Fruit fly (Drosophila melanogaster) whole organism, embryonic: Measurements from ENCODE around the gene Set2.
A peak's percentile ranks its signal among the peaks of the same experiment; 100 is the strongest.

ENCODE experiments used
- Adf1 ChIP-seq: fragments of 200-800 bp; sonication (Bioruptor generic); IDR thresholded peaks from 2 replicates; pipeline ENCODE4 v1.3.6; 2022; ENCODE audit warnings: missing biosample characterization, missing genetic modification characterization
- CG11093 ChIP-seq: fragments of 200-800 bp; sonication (Bioruptor generic); IDR thresholded peaks from 3 replicates; pipeline ENCODE4 v1.3.6; 2022; ENCODE audit warnings: missing biosample characterization, missing genetic modification characterization
- CG11723 ChIP-seq: fragments of 200-800 bp; sonication (Bioruptor generic); optimal IDR thresholded peaks from 2 replicates; lab custom pipeline; 2017; ENCODE audit warnings: missing biosample characterization, mild to moderate bottlenecking, missing genetic modification characterization
- CG13296 ChIP-seq: fragments of 200-800 bp; sonication (Bioruptor generic); optimal IDR thresholded peaks from 3 replicates; lab custom pipeline; 2018; ENCODE audit warnings: missing biosample characterization, mild to moderate bottlenecking, missing genetic modification characterization
- CG13775 ChIP-seq: fragments of 200-800 bp; sonication (Bioruptor generic); optimal IDR thresholded peaks from 3 replicates; lab custom pipeline; 2017; ENCODE audit warnings: missing biosample characterization, mild to moderate bottlenecking, missing genetic modification characterization
- CG14710 ChIP-seq: fragments of 200-800 bp; sonication (Bioruptor generic); optimal IDR thresholded peaks from 3 replicates; lab custom pipeline; 2019; ENCODE audit warnings: missing biosample characterization, mild to moderate bottlenecking, missing genetic modification characterization, moderate library complexity
- CG17328 ChIP-seq: fragments of 200-800 bp; sonication (Bioruptor generic); IDR thresholded peaks from 2 replicates; pipeline ENCODE4 v1.3.6; 2022; ENCODE audit warnings: missing biosample characterization, missing genetic modification characterization
- CG18262 ChIP-seq: fragments of 200-800 bp; optimal IDR thresholded peaks from 3 replicates; lab custom pipeline; 2019; ENCODE audit warnings: missing biosample characterization, mild to moderate bottlenecking, missing genetic modification characterization, moderate library complexity
- CG18476 ChIP-seq: fragments of 200-800 bp; sonication (Bioruptor generic); optimal IDR thresholded peaks from 2 replicates; lab custom pipeline; 2016; ENCODE audit warnings: missing biosample characterization, mild to moderate bottlenecking, missing genetic modification characterization
- CG32767 ChIP-seq: fragments of 200-800 bp; sonication (Bioruptor generic); IDR thresholded peaks from 2 replicates; pipeline ENCODE4 v1.3.6; 2022; ENCODE audit warnings: missing biosample characterization, missing genetic modification characterization
- CG33213 ChIP-seq: fragments of 200-800 bp; sonication (Bioruptor generic); optimal IDR thresholded peaks from 3 replicates; lab custom pipeline; 2016; ENCODE audit warnings: missing biosample characterization, missing genetic modification characterization
- CG34376 ChIP-seq: fragments of 200-800 bp; sonication (Bioruptor generic); optimal IDR thresholded peaks from 2 replicates; lab custom pipeline; 2018; ENCODE audit warnings: missing biosample characterization, mild to moderate bottlenecking, missing genetic modification characterization
- CG3726 ChIP-seq: fragments of 200-800 bp; sonication (Bioruptor generic); IDR thresholded peaks from 3 replicates; pipeline ENCODE4, ENCODE4 v1.3.6; 2022; ENCODE audit warnings: missing biosample characterization, missing genetic modification characterization
- CG4282 ChIP-seq: fragments of 200-800 bp; sonication (Bioruptor generic); optimal IDR thresholded peaks from 2 replicates; lab custom pipeline; 2016; ENCODE audit warnings: missing biosample characterization, missing genetic modification characterization
- CG6654 ChIP-seq: fragments of 200-800 bp; sonication (Bioruptor generic); optimal IDR thresholded peaks from 2 replicates; lab custom pipeline; 2017; ENCODE audit warnings: missing biosample characterization, mild to moderate bottlenecking, missing genetic modification characterization
- CG6689 ChIP-seq: fragments of 200-800 bp; sonication (Bioruptor generic); IDR thresholded peaks from 2 replicates; pipeline ENCODE4 v1.3.6; 2022; ENCODE audit warnings: missing biosample characterization, missing genetic modification characterization
- CG6854 ChIP-seq: fragments of 200-800 bp; sonication (Bioruptor generic); optimal IDR thresholded peaks from 3 replicates; lab custom pipeline; 2017; ENCODE audit warnings: missing biosample characterization, mild to moderate bottlenecking, missing genetic modification characterization
- CG8924 ChIP-seq: fragments of 200-800 bp; optimal IDR thresholded peaks from 3 replicates; lab custom pipeline; 2019; ENCODE audit warnings: missing biosample characterization, mild to moderate bottlenecking, missing genetic modification characterization, moderate library complexity
- D19A ChIP-seq: fragments of 200-800 bp; optimal IDR thresholded peaks from 3 replicates; lab custom pipeline; 2019; ENCODE audit warnings: missing biosample characterization, mild to moderate bottlenecking, missing genetic modification characterization, moderate library complexity
- Eip74EF ChIP-seq, 2 experiments: fragments of 200-800 bp in 1 of 2; fragments of >200 bp in 1 of 2; sonication (Bioruptor generic) in 1 of 2; optimal IDR thresholded peaks; 2 replicates each; lab custom pipeline; 2017 to 2019; ENCODE audit warnings: missing biosample characterization in 2 of 2, missing genetic modification characterization in 2 of 2, mild to moderate bottlenecking in 1 of 2, moderate library complexity in 1 of 2
- Fer3 ChIP-seq: fragments of 200-800 bp; sonication (Bioruptor generic); optimal IDR thresholded peaks from 2 replicates; lab custom pipeline; 2018; ENCODE audit warnings: missing biosample characterization, mild to moderate bottlenecking, missing genetic modification characterization, moderate library complexity
- Hr39 ChIP-seq: fragments of >200 bp; optimal IDR thresholded peaks from 2 replicates; lab custom pipeline; 2017
- Meics ChIP-seq: fragments of 200-800 bp; sonication (Bioruptor generic); optimal IDR thresholded peaks from 2 replicates; lab custom pipeline; 2017; ENCODE audit warnings: missing biosample characterization, mild to moderate bottlenecking, missing genetic modification characterization
- Mrtf ChIP-seq: fragments of 200-800 bp; sonication (Bioruptor generic); IDR thresholded peaks from 3 replicates; pipeline ENCODE4 v1.3.6; 2022; ENCODE audit warnings: missing biosample characterization, missing genetic modification characterization
- Sox102F ChIP-seq: fragments of 200-800 bp; sonication (Bioruptor generic); optimal IDR thresholded peaks from 2 replicates; lab custom pipeline; 2018; ENCODE audit warnings: missing biosample characterization, mild to moderate bottlenecking, missing genetic modification characterization, moderate library complexity
- Sry-β ChIP-seq: fragments of 200-800 bp; sonication (Bioruptor generic); optimal IDR thresholded peaks from 2 replicates; lab custom pipeline; 2018; ENCODE audit warnings: missing biosample characterization, mild to moderate bottlenecking, missing genetic modification characterization, moderate library complexity
- TFAM ChIP-seq: fragments of 200-800 bp; sonication (Bioruptor generic); optimal IDR thresholded peaks from 2 replicates; lab custom pipeline; 2017; ENCODE audit warnings: missing biosample characterization, missing genetic modification characterization, inconsistent platforms
- ac ChIP-seq: fragments of 200-800 bp; sonication (Bioruptor generic); optimal IDR thresholded peaks from 3 replicates; lab custom pipeline; 2017; ENCODE audit warnings: missing biosample characterization, mild to moderate bottlenecking, missing genetic modification characterization
- caup ChIP-seq: fragments of 200-800 bp; sonication (Bioruptor generic); optimal IDR thresholded peaks from 3 replicates; lab custom pipeline; 2017; ENCODE audit warnings: missing biosample characterization, mild to moderate bottlenecking, missing genetic modification characterization, moderate library complexity; ENCODE audit not compliant: severe bottlenecking
- dimm ChIP-seq: fragments of 200-800 bp; sonication (Bioruptor generic); IDR thresholded peaks from 2 replicates; pipeline ENCODE4 v1.3.6; 2022; ENCODE audit warnings: missing biosample characterization, missing genetic modification characterization
- dpn ChIP-seq, 2 experiments: fragments of 200-800 bp; sonication (Bioruptor generic); optimal IDR thresholded peaks; 3 replicates each; lab custom pipeline; 2016; ENCODE audit warnings: missing biosample characterization in 2 of 2, missing genetic modification characterization in 2 of 2
- emc ChIP-seq: fragments of 200-800 bp; sonication (Bioruptor generic); optimal IDR thresholded peaks from 2 replicates; lab custom pipeline; 2016; ENCODE audit warnings: missing biosample characterization, missing genetic modification characterization
- gem ChIP-seq: fragments of 200-800 bp; sonication (Bioruptor generic); optimal IDR thresholded peaks from 2 replicates; lab custom pipeline; 2019; ENCODE audit warnings: missing biosample characterization, mild to moderate bottlenecking, missing genetic modification characterization, moderate library complexity
- hbn ChIP-seq: fragments of 200-800 bp; sonication (Bioruptor generic); IDR thresholded peaks from 2 replicates; pipeline ENCODE4 v1.3.6; 2022; ENCODE audit warnings: missing biosample characterization, missing genetic modification characterization; ENCODE audit not compliant: partially characterized antibody
- ind ChIP-seq: fragments of 200-800 bp; sonication (Bioruptor generic); optimal IDR thresholded peaks from 3 replicates; lab custom pipeline; 2016; ENCODE audit warnings: missing biosample characterization, missing genetic modification characterization
- insv ChIP-seq, 2 experiments: fragments of 200-800 bp; sonication (Bioruptor generic); optimal IDR thresholded peaks; 3 replicates each; lab custom pipeline; 2016 to 2018; ENCODE audit warnings: missing biosample characterization in 2 of 2, missing genetic modification characterization in 2 of 2
- kah ChIP-seq: fragments of 200-800 bp; sonication (Bioruptor generic); optimal IDR thresholded peaks from 2 replicates; lab custom pipeline; 2018; ENCODE audit warnings: missing biosample characterization, mild to moderate bottlenecking, missing genetic modification characterization
- lilli ChIP-seq: fragments of 200-800 bp; sonication (Bioruptor generic); optimal IDR thresholded peaks from 3 replicates; lab custom pipeline; 2016; ENCODE audit warnings: missing biosample characterization, missing genetic modification characterization
- lov ChIP-seq, 2 experiments: fragments of 200-800 bp in 1 of 2; fragments of >200 bp in 1 of 2; sonication (Bioruptor generic) in 1 of 2; IDR thresholded peaks in 1 of 2; optimal IDR thresholded peaks in 1 of 2; 2 replicates in 1 of 2; 3 replicates in 1 of 2; pipeline versions ENCODE4 v1.3.6 to Lab custom; 2017 to 2022; ENCODE audit warnings: missing biosample characterization in 1 of 2, missing genetic modification characterization in 1 of 2
- mirr ChIP-seq: fragments of 200-800 bp; sonication (Bioruptor generic); optimal IDR thresholded peaks from 3 replicates; lab custom pipeline; 2018; ENCODE audit warnings: missing biosample characterization, mild to moderate bottlenecking, missing genetic modification characterization
- mld ChIP-seq: fragments of 200-800 bp; sonication (Bioruptor generic); IDR thresholded peaks from 3 replicates; pipeline ENCODE4 v1.3.6; 2022; ENCODE audit warnings: missing biosample characterization, missing genetic modification characterization; ENCODE audit not compliant: partially characterized antibody
- nmo ChIP-seq: fragments of 200-800 bp; sonication (Bioruptor generic); optimal IDR thresholded peaks from 2 replicates; lab custom pipeline; 2018; ENCODE audit warnings: missing biosample characterization, mild to moderate bottlenecking, missing genetic modification characterization, moderate library complexity
- phol ChIP-seq: fragments of 200-800 bp; sonication (Bioruptor generic); optimal IDR thresholded peaks from 3 replicates; lab custom pipeline; 2018; ENCODE audit warnings: missing biosample characterization, mild to moderate bottlenecking, missing genetic modification characterization, moderate library complexity
- pita ChIP-seq: fragments of 200-800 bp; sonication (Bioruptor generic); optimal IDR thresholded peaks from 2 replicates; lab custom pipeline; 2017; ENCODE audit warnings: missing biosample characterization, mild to moderate bottlenecking, missing genetic modification characterization
- pnt ChIP-seq: fragments of 200-800 bp; sonication (Bioruptor generic); optimal IDR thresholded peaks from 3 replicates; lab custom pipeline; 2016; ENCODE audit warnings: missing biosample characterization, missing genetic modification characterization
- sob ChIP-seq: fragments of 200-800 bp; sonication (Bioruptor generic); IDR thresholded peaks from 2 replicates; pipeline ENCODE4 v1.3.6; 2022; ENCODE audit warnings: missing biosample characterization, missing genetic modification characterization
- zen2 ChIP-seq: fragments of 200-800 bp; sonication (Bioruptor generic); IDR thresholded peaks from 3 replicates; pipeline ENCODE4 v1.3.6; 2022; ENCODE audit warnings: missing biosample characterization, missing genetic modification characterization; ENCODE audit not compliant: partially characterized antibody
- zfh2 ChIP-seq: fragments of 200-800 bp; sonication (Bioruptor generic); optimal IDR thresholded peaks from 2 replicates; lab custom pipeline; 2016; ENCODE audit warnings: missing biosample characterization, missing genetic modification characterization

Gene Set2

DNA sequence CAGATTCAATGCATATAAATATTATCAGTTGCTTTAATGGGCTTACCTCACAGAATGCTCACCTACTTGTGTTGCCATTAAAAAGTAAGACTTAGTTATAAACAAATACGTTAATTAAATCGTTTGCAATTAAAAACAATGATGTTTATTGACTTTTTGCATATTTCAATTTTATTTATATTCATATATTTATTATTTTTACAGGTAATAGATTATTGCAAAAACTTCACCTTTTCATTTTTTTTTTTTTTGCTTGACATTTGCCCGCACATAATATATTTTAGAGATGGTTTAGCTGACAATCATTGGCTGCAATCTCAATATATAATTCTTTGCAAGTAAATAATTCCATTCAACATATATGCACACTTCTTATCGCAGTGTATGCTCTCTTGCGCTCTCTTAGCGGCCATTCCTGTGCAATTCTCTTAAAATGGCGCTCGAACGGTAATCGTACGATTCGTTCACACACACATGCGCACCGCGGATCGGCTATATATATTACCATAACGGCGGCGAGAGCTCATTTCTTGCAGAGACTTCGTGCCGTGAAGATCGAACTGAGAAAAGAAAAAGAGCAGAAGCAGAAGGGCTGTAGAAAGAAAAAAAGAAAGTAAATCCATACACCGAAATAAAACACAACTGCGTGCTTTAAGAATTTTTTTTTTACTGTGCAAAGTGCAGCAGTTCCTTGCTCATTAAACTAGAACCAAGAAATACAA is 16.5 kb upstream of the Set2 start, which contains the start of gene Bcat (continued):
- TF ChIP-seq CG3726 (GFP tag; lab: Robert Waterston, UW), result no peak
- no peak for TF ChIP-seq lov (optimal IDR thresholded peaks at IDR 0.05; lab: Kevin White, UChicago)
- 0 out of 3 replicates have a peak, but pooled peaks have one; percentile 10 for TF ChIP-seq lov (GFP tag; IDR thresholded peaks at IDR 0.05; lab: Robert Waterston, UW)
- no peak for TF ChIP-seq Sry-β
- peak; percentile 71 for TF ChIP-seq phol (tag; lab: Kevin White, UChicago)
- no peak for TF ChIP-seq hbn
- no peak for TF ChIP-seq zen2 (GFP tag; lab: Robert Waterston, UW)
- no peak for TF ChIP-seq CG4282 (GFP tag; lab: Kevin White, UChicago)
- TF ChIP-seq CG34376 (GFP tag; lab: Kevin White, UChicago), result peak; percentile 28
- no peak for TF ChIP-seq TFAM (GFP tag; lab: Kevin White, UChicago)
- TF ChIP-seq caup (GFP tag; lab: Kevin White, UChicago), result peak; percentile 56
- TF ChIP-seq CG13775 (GFP tag; lab: Kevin White, UChicago), result peak; percentile 83
- TF ChIP-seq ac (GFP tag; lab: Kevin White, UChicago), result no peak
- 0 out of 2 replicates have a peak, but pooled peaks have one; percentile 39 for TF ChIP-seq CG32767 (GFP tag; lab: Robert Waterston, UW)
- peak; percentile 18 to 55 for TF ChIP-seq dpn (GFP tag; optimal IDR thresholded peaks at IDR 0.05; lab: Kevin White, UChicago)
- peak; percentile 58 for TF ChIP-seq CG11723 (GFP tag; lab: Kevin White, UChicago)
- peak; percentile 49 for TF ChIP-seq CG18476
- TF ChIP-seq Adf1, result no peak
- peak; percentile 69 for TF ChIP-seq CG13296 (GFP tag; lab: Kevin White, UChicago)
- TF ChIP-seq insv (GFP tag; optimal IDR thresholded peaks at IDR 0.05; lab: Kevin White, UChicago), result peak in 1 of 2 experiments; percentile 29
- TF ChIP-seq Sox102F (GFP tag; lab: Kevin White, UChicago), result peak; percentile 78
- no peak for TF ChIP-seq Mrtf
- TF ChIP-seq ind (GFP tag; lab: Kevin White, UChicago), result peak; percentile 76
- TF ChIP-seq CG6689 (GFP tag; lab: Robert Waterston, UW), result peak; percentile 74
- TF ChIP-seq sob (GFP tag; lab: Robert Waterston, UW), result no peak
- TF ChIP-seq mirr (GFP tag; lab: Kevin White, UChicago), result peak; percentile 16
- TF ChIP-seq Eip74EF (GFP tag; optimal IDR thresholded peaks at IDR 0.05; lab: Kevin White, UChicago), result peak in 1 of 2 experiments; percentile 45
- peak; percentile 21 for TF ChIP-seq kah (GFP tag; lab: Kevin White, UChicago)
- no peak for TF ChIP-seq dimm (GFP tag; lab: Robert Waterston, UW)
- TF ChIP-seq nmo (GFP tag; lab: Kevin White, UChicago), result peak; percentile 84
- TF ChIP-seq mld (GFP tag; lab: Robert Waterston, UW), result no peak
- peak; percentile 74 for TF ChIP-seq CG18262
- TF ChIP-seq gem, result peak; percentile 85
- peak; percentile 90 for TF ChIP-seq Meics (GFP tag; lab: Kevin White, UChicago)
- peak; percentile 32 for TF ChIP-seq Fer3
- peak; percentile 44 for TF ChIP-seq CG6854 (GFP tag; lab: Kevin White, UChicago)
- TF ChIP-seq CG14710 (tag; lab: Kevin White, UChicago), result peak; percentile 20
- peak; percentile 75 for TF ChIP-seq CG8924 (tag; lab: Kevin White, UChicago)
- no peak for TF ChIP-seq Hr39 (lab: Kevin White, UChicago)
- TF ChIP-seq emc (GFP tag; lab: Kevin White, UChicago), result no peak
- TF ChIP-seq CG17328 (GFP tag; lab: Robert Waterston, UW), result peak; percentile 26; the same call in 1 of the 2 replicates
- no peak for TF ChIP-seq CG11093 (GFP tag; lab: Robert Waterston, UW)
- no peak for TF ChIP-seq pita (GFP tag; lab: Kevin White, UChicago)
- peak; percentile 21 for TF ChIP-seq zfh2
- TF ChIP-seq CG6654 (GFP tag; lab: Kevin White, UChicago), result peak; percentile 2
- no peak for TF ChIP-seq CG33213 (GFP tag; lab: Kevin White, UChicago)
- TF ChIP-seq lilli, result peak; percentile 43
- TF ChIP-seq D19A (tag; lab: Kevin White, UChicago), result peak; percentile 35
- peak; percentile 22 for TF ChIP-seq pnt (GFP tag; lab: Kevin White, UChicago)
